Fruit fly (Drosophila melanogaster) whole organism, prepupa: ENCODE results near the gene beag.

ENCODE experiments used
- CG11902 ChIP-seq: fragments of 200-800 bp; sonication (Bioruptor generic); optimal IDR thresholded peaks from 3 replicates; lab custom pipeline; 2016; ENCODE audit warnings: missing biosample characterization, missing genetic modification characterization
- CG1621 ChIP-seq: fragments of 200-800 bp; sonication (Bioruptor generic); optimal IDR thresholded peaks from 3 replicates; lab custom pipeline; 2018; ENCODE audit warnings: missing biosample characterization, mild to moderate bottlenecking, missing genetic modification characterization
- CG16779 ChIP-seq: fragments of 200-800 bp; sonication (Bioruptor generic); optimal IDR thresholded peaks from 3 replicates; lab custom pipeline; 2017; ENCODE audit warnings: missing biosample characterization, mild to moderate bottlenecking, missing genetic modification characterization
- CG3032 ChIP-seq: fragments of 200-800 bp; optimal IDR thresholded peaks from 2 replicates; lab custom pipeline; 2019; ENCODE audit warnings: missing biosample characterization, mild to moderate bottlenecking, missing genetic modification characterization, moderate library complexity
- CG8119 ChIP-seq: fragments of 200-800 bp; sonication (Bioruptor generic); IDR thresholded peaks from 3 replicates; pipeline ENCODE4 v1.3.6; 2022; ENCODE audit warnings: missing biosample characterization, missing genetic modification characterization
- CG8319 ChIP-seq: fragments of 200-800 bp; sonication (Bioruptor generic); optimal IDR thresholded peaks from 3 replicates; lab custom pipeline; 2016; ENCODE audit warnings: missing biosample characterization, missing genetic modification characterization
- CG8632 ChIP-seq: fragments of 200-800 bp; sonication (Bioruptor generic); optimal IDR thresholded peaks from 3 replicates; lab custom pipeline; 2016; ENCODE audit warnings: missing biosample characterization, missing genetic modification characterization
- Hr38 ChIP-seq: sonication (Bioruptor generic); optimal IDR thresholded peaks from 2 replicates; lab custom pipeline; 2016; ENCODE audit warnings: missing biosample characterization, missing genetic modification characterization
- Hr4 ChIP-seq: fragments of 200-800 bp; sonication (Bioruptor generic); optimal IDR thresholded peaks from 3 replicates; lab custom pipeline; 2016; ENCODE audit warnings: missing biosample characterization, missing genetic modification characterization
- Sox102F ChIP-seq: fragments of 200-800 bp; sonication (Bioruptor generic); optimal IDR thresholded peaks from 2 replicates; lab custom pipeline; 2016; ENCODE audit warnings: missing biosample characterization, mild to moderate bottlenecking, missing genetic modification characterization
- Sox14 ChIP-seq: fragments of 200-800 bp; sonication (Bioruptor generic); optimal IDR thresholded peaks from 3 replicates; lab custom pipeline; 2016; ENCODE audit warnings: missing biosample characterization, missing genetic modification characterization
- acj6 ChIP-seq: fragments of 200-800 bp; sonication (Bioruptor generic); optimal IDR thresholded peaks from 3 replicates; lab custom pipeline; 2016; ENCODE audit warnings: missing biosample characterization, missing genetic modification characterization
- topi ChIP-seq: fragments of 200-800 bp; sonication (Bioruptor generic); optimal IDR thresholded peaks from 3 replicates; lab custom pipeline; 2016; ENCODE audit warnings: missing biosample characterization, missing genetic modification characterization

DNA sequence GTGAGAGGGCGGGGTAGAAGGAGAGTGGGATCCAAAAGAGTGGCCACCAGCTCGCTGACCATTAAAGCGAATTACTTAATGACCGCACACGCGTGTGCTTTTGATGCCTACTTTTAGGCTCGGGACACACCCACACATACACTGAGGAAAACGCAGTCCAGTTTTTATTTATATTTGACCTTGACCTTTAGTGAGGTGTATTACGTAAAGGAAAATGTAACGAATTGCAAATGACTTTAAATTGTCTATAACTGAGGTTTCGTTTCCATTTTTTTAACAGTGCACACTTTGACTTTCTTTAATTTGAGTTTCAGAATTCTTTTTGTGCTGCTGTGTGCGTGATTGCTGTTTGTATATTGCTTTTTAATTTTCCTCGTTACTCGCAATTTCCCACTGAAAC, 20.4 kb upstream of the beag start:
- no peak for TF ChIP-seq CG11902 (GFP tag; lab: Kevin White, UChicago)
- no peak for TF ChIP-seq Sox14 (GFP tag; lab: Kevin White, UChicago)
- TF ChIP-seq CG8632 = no peak
- no peak for TF ChIP-seq CG1621
- no peak for TF ChIP-seq Hr38 (GFP tag; lab: Kevin White, UChicago)
- peak; percentile 28 for TF ChIP-seq acj6 (GFP tag; lab: Kevin White, UChicago)
- TF ChIP-seq Sox102F (GFP tag; lab: Kevin White, UChicago) = no peak
- peak; percentile 6 for TF ChIP-seq topi (GFP tag; lab: Kevin White, UChicago)
- TF ChIP-seq CG8119 = 0 out of 3 replicates have a peak, but pooled peaks have one; percentile 19
- peak; percentile 6 for TF ChIP-seq Hr4 (GFP tag; lab: Kevin White, UChicago)
- no peak for TF ChIP-seq CG3032 (tag; lab: Kevin White, UChicago)
- no peak for TF ChIP-seq CG16779 (tag; lab: Kevin White, UChicago)
- TF ChIP-seq CG8319 (GFP tag; lab: Kevin White, UChicago) = no peak
